Worm (Caenorhabditis elegans) whole organism, late embryonic: ENCODE data around the gene B0432.7.

Source experiments
- ama-1 ChIP-seq: fragments of 150-350 bp; optimal IDR thresholded peaks from 2 replicates; lab custom pipeline; 2014
- ceh-14 ChIP-seq: sonication (generic microtip); optimal IDR thresholded peaks from 2 replicates; lab custom pipeline; 2016; ENCODE audit warnings: missing genotype, missing genetic modification characterization, missing compliant biosample characterization
- ceh-30 ChIP-seq: fragments of 150-350 bp; optimal IDR thresholded peaks from 2 replicates; lab custom pipeline; 2014; ENCODE audit warnings: missing biosample characterization, missing genetic modification characterization
- ceh-9 ChIP-seq: sonication (generic microtip); optimal IDR thresholded peaks from 2 replicates; lab custom pipeline; 2016; ENCODE audit warnings: mild to moderate bottlenecking, missing genetic modification characterization, inconsistent platforms, missing compliant biosample characterization
- elt-2 ChIP-seq: sonication (generic microtip); optimal IDR thresholded peaks from 2 replicates; lab custom pipeline; 2016; ENCODE audit warnings: missing genetic modification reagents, missing genetic modification characterization, missing compliant biosample characterization
- hlh-6 ChIP-seq: sonication (generic microtip); optimal IDR thresholded peaks from 2 replicates; lab custom pipeline; 2016; ENCODE audit warnings: missing genotype, missing genetic modification characterization, missing compliant biosample characterization
- lin-11 ChIP-seq: fragments of 200-800 bp; sonication (Bioruptor generic); optimal IDR thresholded peaks from 2 replicates; lab custom pipeline; 2018; ENCODE audit warnings: mild to moderate bottlenecking, missing genetic modification characterization, missing compliant biosample characterization
- nfya-1 ChIP-seq: sonication (generic microtip); optimal IDR thresholded peaks from 2 replicates; lab custom pipeline; 2017; ENCODE audit warnings: missing genetic modification characterization, mild to moderate bottlenecking, missing compliant biosample characterization, antibody characterized with exemption, moderate library complexity
- nhr-11 ChIP-seq: fragments of 150-350 bp; optimal IDR thresholded peaks from 2 replicates; lab custom pipeline; 2014; ENCODE audit warnings: missing biosample characterization, missing genetic modification characterization
- pqm-1 ChIP-seq: sonication (generic microtip); optimal IDR thresholded peaks from 2 replicates; lab custom pipeline; 2016; ENCODE audit warnings: missing genetic modification characterization, missing compliant biosample characterization
- rnt-1 ChIP-seq: sonication (generic microtip); optimal IDR thresholded peaks from 2 replicates; lab custom pipeline; 2016; ENCODE audit warnings: missing genetic modification characterization, missing compliant biosample characterization
- unc-55 ChIP-seq: sonication (generic microtip); optimal IDR thresholded peaks from 2 replicates; lab custom pipeline; 2017; ENCODE audit warnings: missing biosample characterization, missing genetic modification reagents, missing genetic modification characterization

DNA sequence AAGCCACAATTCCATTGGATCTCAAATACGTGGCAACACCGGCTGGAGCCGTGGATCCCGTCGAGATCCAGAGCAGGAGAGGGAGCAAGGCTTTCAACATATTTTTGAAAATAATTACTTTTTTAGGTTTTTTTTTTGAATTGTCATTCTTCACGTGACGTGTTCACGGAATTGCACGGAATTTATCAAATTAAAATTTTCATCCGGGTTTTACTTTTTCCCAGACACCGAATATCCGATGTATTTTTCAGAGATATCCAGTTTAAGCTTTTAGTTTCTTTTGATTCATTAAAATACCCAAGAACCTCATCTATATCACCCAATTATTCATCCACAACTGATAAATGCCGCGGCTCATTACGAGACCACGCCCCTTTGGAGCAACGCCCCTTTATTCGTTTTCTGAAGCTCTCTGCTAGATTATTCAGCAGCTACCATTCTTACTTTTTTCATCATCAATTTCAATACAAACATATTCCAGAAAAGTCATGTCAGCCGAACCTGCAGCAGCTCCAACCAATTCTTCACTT lies 23.2 kb upstream of the B0432.7 start, which contains the start of the genes clec-117 and B0432.1:
- TF ChIP-seq nfya-1 (tag; lab: Kevin White, UChicago) (no peak), nhr-11 (tag; lab: Kevin White, UChicago) (no peak), elt-2 (tag; lab: Kevin White, UChicago) (no peak), ceh-9 (tag; lab: Kevin White, UChicago) (no peak), unc-55 (GFP tag; lab: Kevin White, UChicago) (no peak), ceh-30 (tag; lab: Kevin White, UChicago) (no peak), lin-11 (tag; lab: Kevin White, UChicago) (no peak), ama-1 (lab: Kevin White, UChicago) (no peak), pqm-1 (tag; lab: Kevin White, UChicago) (no peak), rnt-1 (tag; lab: Kevin White, UChicago) (no peak), hlh-6 (no peak), ceh-14 (tag; lab: Kevin White, UChicago) (no peak)
